Fruit fly (Drosophila melanogaster) whole organism, wandering third instar larva: ENCODE measurements around the gene Or94b.

Experiments used
- GATAd ChIP-seq: sonication (Bioruptor generic); optimal IDR thresholded peaks from 2 replicates; lab custom pipeline; 2016; ENCODE audit warnings: missing biosample characterization, missing genetic modification characterization
- Hnf4 ChIP-seq: fragments of 200-800 bp; sonication (Bioruptor generic); optimal IDR thresholded peaks from 2 replicates; lab custom pipeline; 2016; ENCODE audit warnings: missing biosample characterization, mild to moderate bottlenecking, missing genetic modification characterization
- Hr78 ChIP-seq: fragments of >200 bp; optimal IDR thresholded peaks from 2 replicates; lab custom pipeline; 2017; ENCODE audit warnings: missing biosample characterization, missing genetic modification characterization
- Myc ChIP-seq: fragments of >200 bp; optimal IDR thresholded peaks from 2 replicates; lab custom pipeline; 2017
- N ChIP-seq: fragments of >200 bp; optimal IDR thresholded peaks from 2 replicates; lab custom pipeline; 2018; ENCODE audit warnings: missing biosample characterization, missing external identifiers, missing genetic modification characterization
- br ChIP-seq: fragments of 200-800 bp; sonication (Bioruptor generic); optimal IDR thresholded peaks from 2 replicates; lab custom pipeline; 2016; ENCODE audit warnings: missing biosample characterization, missing genetic modification characterization
- brk ChIP-seq: fragments of 200-800 bp; sonication (Bioruptor generic); optimal IDR thresholded peaks from 2 replicates; lab custom pipeline; 2016; ENCODE audit warnings: missing biosample characterization, mild to moderate bottlenecking, missing genetic modification characterization
- h ChIP-seq: fragments of 200-800 bp; sonication (Bioruptor generic); optimal IDR thresholded peaks from 3 replicates; lab custom pipeline; 2016; ENCODE audit warnings: missing biosample characterization, mild to moderate bottlenecking, missing genetic modification characterization
- jim ChIP-seq: fragments of 175-275, 200-325 bp; sonication (Bioruptor generic); optimal IDR thresholded peaks from 2 replicates; lab custom pipeline; 2016; ENCODE audit warnings: missing biosample characterization, mild to moderate bottlenecking, missing genetic modification characterization
- lola ChIP-seq: fragments of >200 bp; optimal IDR thresholded peaks from 2 replicates; lab custom pipeline; 2017; ENCODE audit warnings: missing biosample characterization, missing genetic modification characterization
- psq ChIP-seq: fragments of 200-800 bp; sonication (Bioruptor generic); optimal IDR thresholded peaks from 3 replicates; lab custom pipeline; 2017; ENCODE audit warnings: missing biosample characterization, mild to moderate bottlenecking, missing genetic modification characterization, moderate library complexity
- sv ChIP-seq: fragments of 200-800 bp; sonication (Bioruptor generic); optimal IDR thresholded peaks from 3 replicates; lab custom pipeline; 2016; ENCODE audit warnings: missing biosample characterization, missing genetic modification characterization
- usp ChIP-seq: fragments of >200 bp; optimal IDR thresholded peaks from 2 replicates; lab custom pipeline; 2017; ENCODE audit warnings: missing biosample characterization, missing genetic modification characterization

DNA sequence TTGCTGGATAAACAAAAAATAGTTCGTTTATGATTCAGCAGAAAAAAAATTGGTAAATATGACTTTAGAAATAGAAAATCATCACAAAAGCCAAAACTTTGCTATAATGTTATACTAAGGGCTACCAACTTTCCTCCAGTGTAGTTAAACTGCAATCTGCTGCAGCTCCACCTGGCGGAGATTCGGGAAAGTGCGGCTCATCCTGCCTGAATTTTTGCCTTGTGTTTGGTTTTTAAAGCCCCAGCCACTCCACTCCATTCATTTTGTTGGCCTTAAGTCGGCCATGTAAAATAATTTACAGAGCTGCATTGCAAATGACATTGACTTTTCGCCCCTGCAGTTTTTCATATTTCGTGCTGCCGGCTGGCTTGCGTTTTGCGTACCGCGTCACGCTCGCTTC, 23.9 kb upstream of the Or94b start:
- TF ChIP-seq usp (GFP tag; lab: Kevin White, UChicago) (no peak), br (no peak), Hr78 (GFP tag; lab: Kevin White, UChicago) (no peak), jim (GFP tag; lab: Kevin White, UChicago) (no peak), h (no peak), psq (GFP tag; lab: Kevin White, UChicago) (no peak), GATAd (no peak), Myc (lab: Kevin White, UChicago) (no peak), lola (GFP tag; lab: Kevin White, UChicago) (no peak), brk (GFP tag; lab: Kevin White, UChicago) (no peak), N (no peak), Hnf4 (GFP tag; lab: Kevin White, UChicago) (no peak), sv (GFP tag; lab: Kevin White, UChicago) (no peak)
